Fruit fly (Drosophila melanogaster) whole organism, wandering third instar larva: ENCODE measurements around the gene mthl14.

Source experiments
- Abd-B ChIP-seq: fragments of >200 bp; optimal IDR thresholded peaks from 2 replicates; lab custom pipeline; 2017; ENCODE audit warnings: missing biosample characterization, missing genetic modification characterization
- Dif ChIP-seq: fragments of 200-275, 200-300 bp; sonication (Bioruptor generic); optimal IDR thresholded peaks from 2 replicates; lab custom pipeline; 2018; ENCODE audit warnings: missing biosample characterization, missing genetic modification characterization; ENCODE audit not compliant: partially characterized antibody
- HLH106 ChIP-seq: fragments of 200-800 bp; optimal IDR thresholded peaks from 3 replicates; lab custom pipeline; 2019; ENCODE audit warnings: missing biosample characterization, mild to moderate bottlenecking, missing genetic modification characterization, moderate library complexity
- Hnf4 ChIP-seq: fragments of 200-800 bp; sonication (Bioruptor generic); optimal IDR thresholded peaks from 2 replicates; lab custom pipeline; 2016; ENCODE audit warnings: missing biosample characterization, mild to moderate bottlenecking, missing genetic modification characterization
- Hr78 ChIP-seq: fragments of >200 bp; optimal IDR thresholded peaks from 2 replicates; lab custom pipeline; 2017; ENCODE audit warnings: missing biosample characterization, missing genetic modification characterization
- Jra ChIP-seq: sonication (Bioruptor generic); optimal IDR thresholded peaks from 2 replicates; lab custom pipeline; 2016; ENCODE audit warnings: missing biosample characterization, missing genetic modification characterization
- Myc ChIP-seq: fragments of >200 bp; optimal IDR thresholded peaks from 2 replicates; lab custom pipeline; 2017
- br ChIP-seq: fragments of 200-800 bp; sonication (Bioruptor generic); optimal IDR thresholded peaks from 2 replicates; lab custom pipeline; 2016; ENCODE audit warnings: missing biosample characterization, missing genetic modification characterization
- h ChIP-seq: fragments of 200-800 bp; sonication (Bioruptor generic); optimal IDR thresholded peaks from 3 replicates; lab custom pipeline; 2016; ENCODE audit warnings: missing biosample characterization, mild to moderate bottlenecking, missing genetic modification characterization
- pan ChIP-seq: fragments of >200 bp; optimal IDR thresholded peaks from 2 replicates; lab custom pipeline; 2017
- psq ChIP-seq: fragments of 200-800 bp; sonication (Bioruptor generic); optimal IDR thresholded peaks from 3 replicates; lab custom pipeline; 2017; ENCODE audit warnings: missing biosample characterization, mild to moderate bottlenecking, missing genetic modification characterization, moderate library complexity
- sv ChIP-seq: fragments of 200-800 bp; sonication (Bioruptor generic); optimal IDR thresholded peaks from 3 replicates; lab custom pipeline; 2016; ENCODE audit warnings: missing biosample characterization, missing genetic modification characterization
- usp ChIP-seq: fragments of >200 bp; optimal IDR thresholded peaks from 2 replicates; lab custom pipeline; 2017; ENCODE audit warnings: missing biosample characterization, missing genetic modification characterization
- woc ChIP-seq: sonication (Bioruptor generic); optimal IDR thresholded peaks from 2 replicates; lab custom pipeline; 2016; ENCODE audit warnings: missing biosample characterization, mild to moderate bottlenecking, missing genetic modification characterization

DNA sequence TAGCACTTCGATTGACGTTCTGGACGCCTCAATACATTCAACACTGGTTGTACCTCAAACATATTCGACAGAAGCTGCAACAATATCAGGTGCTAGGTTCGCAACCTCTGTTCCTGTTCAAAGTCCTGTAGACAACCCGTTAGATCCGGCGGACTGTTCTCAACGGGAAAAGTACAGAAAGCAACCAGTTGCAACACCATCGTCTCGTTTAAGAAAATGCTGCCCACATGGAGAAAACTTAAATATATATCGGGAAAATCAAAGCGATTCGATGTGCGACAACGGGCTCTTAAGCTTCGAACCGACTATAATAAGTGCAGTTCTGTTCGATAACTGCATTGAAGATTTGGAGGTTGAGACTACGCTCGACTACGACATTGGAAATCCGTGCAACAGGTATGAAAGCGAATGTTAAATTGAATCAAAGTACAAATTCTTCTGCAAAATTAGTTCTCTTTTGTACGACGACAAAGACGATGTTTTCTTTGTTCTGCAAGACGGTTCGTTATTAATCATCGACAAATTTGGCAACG lies 1.0 kb downstream of the mthl14 start:
- TF ChIP-seq Hr78 (GFP tag; lab: Kevin White, UChicago), result no peak
- TF ChIP-seq Jra (GFP tag; lab: Kevin White, UChicago), result no peak
- no peak for TF ChIP-seq psq (GFP tag; lab: Kevin White, UChicago)
- TF ChIP-seq Hnf4 (GFP tag; lab: Kevin White, UChicago), result no peak
- TF ChIP-seq Abd-B (GFP tag; lab: Kevin White, UChicago), result no peak
- no peak for TF ChIP-seq sv
- no peak for TF ChIP-seq HLH106
- no peak for TF ChIP-seq woc (GFP tag; lab: Kevin White, UChicago)
- no peak for TF ChIP-seq Dif (GFP tag; lab: Kevin White, UChicago)
- TF ChIP-seq pan (lab: Kevin White, UChicago), result no peak
- no peak for TF ChIP-seq br (GFP tag; lab: Kevin White, UChicago)
- TF ChIP-seq usp (GFP tag; lab: Kevin White, UChicago), result no peak
- no peak for TF ChIP-seq h
- no peak for TF ChIP-seq Myc (lab: Kevin White, UChicago)
